Fruit fly (Drosophila melanogaster) whole organism, embryonic: ENCODE results near the gene Sqor.

Experiments
- Adf1 ChIP-seq: fragments of 200-800 bp; sonication (Bioruptor generic); IDR thresholded peaks from 2 replicates; pipeline ENCODE4 v1.3.6; 2022; ENCODE audit warnings: missing biosample characterization, missing genetic modification characterization
- CG10267 ChIP-seq: fragments of 200-800 bp; sonication (Bioruptor generic); optimal IDR thresholded peaks from 2 replicates; lab custom pipeline; 2018; ENCODE audit warnings: missing biosample characterization, mild to moderate bottlenecking, missing genetic modification characterization, moderate library complexity
- CG10431 ChIP-seq: fragments of 200-800 bp; sonication (Bioruptor generic); optimal IDR thresholded peaks from 3 replicates; lab custom pipeline; 2018; ENCODE audit warnings: missing biosample characterization, mild to moderate bottlenecking, missing genetic modification characterization
- CG11695 ChIP-seq: fragments of 200-800 bp; sonication (Bioruptor generic); IDR thresholded peaks from 3 replicates; pipeline ENCODE4 v1.3.6; 2022; ENCODE audit warnings: missing biosample characterization, missing genetic modification characterization
- CG12769 ChIP-seq: fragments of 200-800 bp; sonication (Bioruptor generic); optimal IDR thresholded peaks from 2 replicates; lab custom pipeline; 2019; ENCODE audit warnings: missing biosample characterization, mild to moderate bottlenecking, missing genetic modification characterization, moderate library complexity
- CG14050 ChIP-seq: fragments of 200-800 bp; sonication (Bioruptor generic); IDR thresholded peaks from 3 replicates; pipeline ENCODE4 v1.3.6; 2022; ENCODE audit warnings: missing biosample characterization, missing genetic modification characterization
- CG17328 ChIP-seq: fragments of 200-800 bp; sonication (Bioruptor generic); IDR thresholded peaks from 2 replicates; pipeline ENCODE4 v1.3.6; 2022; ENCODE audit warnings: missing biosample characterization, missing genetic modification characterization
- CG17361 ChIP-seq: fragments of 200-800 bp; sonication (Bioruptor generic); IDR thresholded peaks from 3 replicates; pipeline ENCODE4 v1.3.6; 2022; ENCODE audit warnings: missing biosample characterization, missing genetic modification characterization
- CG17802 ChIP-seq: fragments of 200-800 bp; sonication (Bioruptor generic); optimal IDR thresholded peaks from 2 replicates; lab custom pipeline; 2018; ENCODE audit warnings: missing biosample characterization, mild to moderate bottlenecking, missing genetic modification characterization, moderate library complexity
- CG2199 ChIP-seq: fragments of 200-800 bp; sonication (Bioruptor generic); IDR thresholded peaks from 3 replicates; pipeline ENCODE4 v1.3.6; 2022; ENCODE audit warnings: missing biosample characterization, missing genetic modification characterization
- CG30020 ChIP-seq: fragments of 200-800 bp; optimal IDR thresholded peaks from 2 replicates; lab custom pipeline; 2019; ENCODE audit warnings: missing biosample characterization, mild to moderate bottlenecking, missing genetic modification characterization, moderate library complexity
- CG32532 ChIP-seq: fragments of 200-800 bp; sonication (Bioruptor generic); IDR thresholded peaks from 2 replicates; pipeline ENCODE4 v1.3.6; 2022; ENCODE audit warnings: missing biosample characterization, missing genetic modification characterization
- CG33213 ChIP-seq: fragments of 200-800 bp; sonication (Bioruptor generic); optimal IDR thresholded peaks from 3 replicates; lab custom pipeline; 2016; ENCODE audit warnings: missing biosample characterization, missing genetic modification characterization
- CG34224 ChIP-seq: fragments of 200-800 bp; sonication (Bioruptor generic); IDR thresholded peaks from 3 replicates; pipeline ENCODE4 v1.3.6; 2022; ENCODE audit warnings: missing biosample characterization, missing genetic modification characterization; ENCODE audit not compliant: partially characterized antibody
- CG5245 ChIP-seq: fragments of 200-800 bp; sonication (Bioruptor generic); optimal IDR thresholded peaks from 3 replicates; lab custom pipeline; 2016; ENCODE audit warnings: missing biosample characterization, missing genetic modification characterization
- CG6272 ChIP-seq: fragments of 200-800 bp; sonication (Bioruptor generic); IDR thresholded peaks from 2 replicates; pipeline ENCODE4 v1.3.6; 2022; ENCODE audit warnings: missing biosample characterization, missing genetic modification characterization
- CG7745 ChIP-seq: fragments of 200-800 bp; sonication (Bioruptor generic); optimal IDR thresholded peaks from 2 replicates; lab custom pipeline; 2018; ENCODE audit warnings: missing biosample characterization, mild to moderate bottlenecking, missing genetic modification characterization, moderate library complexity
- Dbx ChIP-seq: fragments of 200-800 bp; sonication (Bioruptor generic); IDR thresholded peaks from 3 replicates; pipeline ENCODE4 v1.3.6; 2022; ENCODE audit warnings: missing biosample characterization, missing genetic modification characterization
- Dref ChIP-seq: fragments of 200-800 bp; sonication (Bioruptor generic); IDR thresholded peaks from 2 replicates; pipeline ENCODE4 v1.3.6; 2022; ENCODE audit warnings: missing biosample characterization, missing genetic modification characterization
- HHEX ChIP-seq: fragments of 200-800 bp; sonication (Bioruptor generic); optimal IDR thresholded peaks from 3 replicates; lab custom pipeline; 2017; ENCODE audit warnings: missing biosample characterization, mild to moderate bottlenecking, missing genetic modification characterization, missing genetic modification reagents
- Hr3 ChIP-seq: fragments of 200-800 bp; sonication (Bioruptor generic); optimal IDR thresholded peaks from 3 replicates; lab custom pipeline; 2016; ENCODE audit warnings: missing biosample characterization, missing genetic modification characterization
- Hr51 ChIP-seq, 2 experiments: fragments of 200-800 bp; sonication (Bioruptor generic); optimal IDR thresholded peaks; 2 replicates in 1 of 2; 3 replicates in 1 of 2; lab custom pipeline; 2016 to 2018; ENCODE audit warnings: missing biosample characterization in 2 of 2, missing genetic modification characterization in 2 of 2, mild to moderate bottlenecking in 1 of 2, moderate library complexity in 1 of 2
- Med ChIP-seq: fragments of 200-800 bp; sonication (Bioruptor generic); peaks from one replicate; lab custom pipeline; 2016; ENCODE audit warnings: missing biosample characterization, missing genetic modification characterization, mild to moderate bottlenecking, inconsistent platforms, moderate library complexity
- Opbp ChIP-seq: fragments of 200-800 bp; sonication (Bioruptor generic); IDR thresholded peaks from 3 replicates; pipeline ENCODE4 v1.3.6; 2022; ENCODE audit warnings: missing biosample characterization, missing genetic modification characterization; ENCODE audit not compliant: partially characterized antibody
- ash1 ChIP-seq: fragments of 200-800 bp; sonication (Bioruptor generic); optimal IDR thresholded peaks from 2 replicates; lab custom pipeline; 2018; ENCODE audit warnings: missing biosample characterization, mild to moderate bottlenecking, missing genetic modification characterization
- chinmo ChIP-seq: fragments of 200-800 bp; sonication (Bioruptor generic); IDR thresholded peaks from 4 replicates; pipeline ENCODE4 v1.3.6; 2022; ENCODE audit warnings: missing biosample characterization, missing genetic modification characterization; ENCODE audit not compliant: partially characterized antibody
- croc ChIP-seq: fragments of 200-800 bp; sonication (Bioruptor generic); conservative IDR thresholded peaks from 3 replicates; pipeline ENCODE4 v1.3.6; 2022; ENCODE audit warnings: missing biosample characterization, missing genetic modification characterization
- crol ChIP-seq: fragments of 200-800 bp; sonication (Bioruptor generic); IDR thresholded peaks from 2 replicates; pipeline ENCODE4 v1.3.6; 2022; ENCODE audit warnings: missing biosample characterization, missing genetic modification characterization
- dm ChIP-seq: fragments of 200-800 bp; sonication (Bioruptor generic); optimal IDR thresholded peaks from 3 replicates; lab custom pipeline; 2016; ENCODE audit warnings: missing biosample characterization, missing genetic modification characterization
- eyg ChIP-seq: fragments of 200-800 bp; sonication (Bioruptor generic); optimal IDR thresholded peaks from 3 replicates; lab custom pipeline; 2016; ENCODE audit warnings: missing biosample characterization, missing genetic modification characterization
- fd64A ChIP-seq: fragments of 200-800 bp; sonication (Bioruptor generic); optimal IDR thresholded peaks from 3 replicates; lab custom pipeline; 2018; ENCODE audit warnings: missing biosample characterization, mild to moderate bottlenecking, missing genetic modification characterization
- fru ChIP-seq: fragments of >200 bp; optimal IDR thresholded peaks from 2 replicates; lab custom pipeline; 2017
- gce ChIP-seq: fragments of 200-800 bp; sonication (Bioruptor generic); IDR thresholded peaks from 3 replicates; pipeline ENCODE4 v1.3.6; 2022; ENCODE audit warnings: missing biosample characterization, missing genetic modification characterization
- gcm ChIP-seq: fragments of 200-800 bp; sonication (Bioruptor generic); optimal IDR thresholded peaks from 2 replicates; lab custom pipeline; 2019; ENCODE audit warnings: missing biosample characterization, mild to moderate bottlenecking, missing genetic modification characterization, moderate library complexity
- grn ChIP-seq: fragments of 200-800 bp; sonication (Bioruptor generic); optimal IDR thresholded peaks from 3 replicates; lab custom pipeline; 2017; ENCODE audit warnings: missing biosample characterization, missing genetic modification characterization
- ind ChIP-seq: fragments of 200-800 bp; sonication (Bioruptor generic); optimal IDR thresholded peaks from 3 replicates; lab custom pipeline; 2016; ENCODE audit warnings: missing biosample characterization, missing genetic modification characterization
- p53 ChIP-seq: fragments of 200-800 bp; sonication (Bioruptor generic); optimal IDR thresholded peaks from 2 replicates; lab custom pipeline; 2016; ENCODE audit warnings: missing biosample characterization, missing genetic modification characterization
- pan ChIP-seq, 4 experiments: fragments of >200 bp in 3 of 4; fragments of 200-800 bp in 1 of 4; sonication (Bioruptor generic) in 1 of 4; optimal IDR thresholded peaks in 3 of 4; IDR thresholded peaks in 1 of 4; 2 replicates each; pipeline versions ENCODE4 v1.3.6 to Lab custom; 2017 to 2022; ENCODE audit warnings: missing biosample characterization in 2 of 4, missing genetic modification characterization in 2 of 4, mixed read lengths in 1 of 4
- pb ChIP-seq: fragments of 200-800 bp; sonication (Bioruptor generic); optimal IDR thresholded peaks from 3 replicates; lab custom pipeline; 2016; ENCODE audit warnings: missing biosample characterization, missing genetic modification characterization
- peb ChIP-seq: fragments of 200-800 bp; sonication (Bioruptor generic); IDR thresholded peaks from 2 replicates; pipeline ENCODE4 v1.3.6; 2022; ENCODE audit warnings: missing biosample characterization, missing genetic modification characterization
- prd ChIP-seq, 3 experiments: fragments of >200 bp in 2 of 3; fragments of 200-800 bp in 1 of 3; sonication (Bioruptor generic) in 1 of 3; optimal IDR thresholded peaks in 2 of 3; IDR thresholded peaks in 1 of 3; 2 replicates in 2 of 3; 3 replicates in 1 of 3; pipeline versions ENCODE4 v1.3.6 to Lab custom; 2017 to 2022; ENCODE audit warnings: missing biosample characterization in 1 of 3, missing genetic modification characterization in 1 of 3
- ro ChIP-seq: fragments of 200-800 bp; sonication (Bioruptor generic); IDR thresholded peaks from 2 replicates; pipeline ENCODE4 v1.3.6; 2022; ENCODE audit warnings: missing biosample characterization, missing genetic modification characterization
- row ChIP-seq: fragments of 200-800 bp; sonication (Bioruptor generic); IDR thresholded peaks from 3 replicates; pipeline ENCODE4 v1.3.6; 2022; ENCODE audit warnings: missing biosample characterization, missing genetic modification characterization
- so ChIP-seq: fragments of 200-800 bp; sonication (Bioruptor generic); IDR thresholded peaks from 3 replicates; pipeline ENCODE4 v1.3.6; 2022; ENCODE audit warnings: missing biosample characterization, missing genetic modification characterization
- stc ChIP-seq: fragments of 200-800 bp; sonication (Bioruptor generic); IDR thresholded peaks from 2 replicates; pipeline ENCODE4 v1.3.6; 2022; ENCODE audit warnings: missing biosample characterization, missing genetic modification characterization
- wdn ChIP-seq: fragments of 200-800 bp; sonication (Bioruptor generic); IDR thresholded peaks from 2 replicates; pipeline ENCODE4 v1.3.6; 2022; ENCODE audit warnings: missing biosample characterization, missing genetic modification characterization
- zen ChIP-seq: fragments of 200-800 bp; sonication (Bioruptor generic); optimal IDR thresholded peaks from 3 replicates; lab custom pipeline; 2018; ENCODE audit warnings: missing biosample characterization, mild to moderate bottlenecking, missing genetic modification characterization, moderate library complexity

Sqor gene

DNA sequence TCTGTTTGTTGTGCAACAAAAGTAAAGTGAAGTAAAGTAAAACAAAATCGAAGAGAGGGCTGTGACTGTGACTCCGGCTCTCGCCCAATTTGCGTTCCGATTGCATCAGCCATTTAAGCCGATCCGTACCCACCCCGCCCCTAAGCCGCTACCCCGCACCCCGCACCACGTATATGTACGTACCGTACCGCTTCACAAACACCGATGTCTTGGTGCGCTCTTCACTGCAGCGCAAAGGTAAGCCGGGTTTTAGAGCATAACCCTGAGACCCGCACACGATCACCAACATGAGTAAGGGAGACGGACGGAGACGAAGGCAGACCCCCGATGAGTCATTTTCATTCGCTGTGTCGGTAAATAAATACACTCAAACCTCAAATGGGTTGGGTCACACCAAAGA lies 7.7 kb upstream of the Sqor start (continued):
- no peak for TF ChIP-seq fd64A
- TF ChIP-seq Dbx (GFP tag; lab: Robert Waterston, UW), result no peak
- no peak for TF ChIP-seq pan (optimal IDR thresholded peaks at IDR 0.05; lab: Kevin White, UChicago)
- peak in 1 of 2 experiments; percentile 9 for TF ChIP-seq pan (GFP tag; optimal IDR thresholded peaks at IDR 0.05 in 1 of 2, IDR thresholded peaks at IDR 0.05 in 1 of 2)
- TF ChIP-seq CG14050, result no peak
- no peak for TF ChIP-seq CG17802 (tag; lab: Kevin White, UChicago)
- no peak for TF ChIP-seq croc (GFP tag; lab: Robert Waterston, UW)
- TF ChIP-seq ind (GFP tag; lab: Kevin White, UChicago), result no peak
- peak; percentile 72; the same call in 1 of the 4 replicates for TF ChIP-seq chinmo (GFP tag; lab: Robert Waterston, UW)
- no peak for TF ChIP-seq gce
- no peak for TF ChIP-seq CG32532 (GFP tag; lab: Robert Waterston, UW)
- TF ChIP-seq prd (optimal IDR thresholded peaks at IDR 0.05; lab: Kevin White, UChicago), result no peak
- TF ChIP-seq prd (GFP tag; IDR thresholded peaks at IDR 0.05; lab: Robert Waterston, UW), result no peak
- no peak for TF ChIP-seq CG10267 (tag; lab: Kevin White, UChicago)
- TF ChIP-seq eyg (GFP tag; lab: Kevin White, UChicago), result no peak
- TF ChIP-seq wdn (GFP tag; lab: Robert Waterston, UW), result no peak
- 0 out of 2 replicates have a peak, but pooled peaks have one; percentile 32 for TF ChIP-seq CG6272 (GFP tag; lab: Robert Waterston, UW)
- TF ChIP-seq HHEX (GFP tag; lab: Kevin White, UChicago), result no peak
- no peak for TF ChIP-seq fru (lab: Kevin White, UChicago)
- no peak for TF ChIP-seq CG17328 (GFP tag; lab: Robert Waterston, UW)
- TF ChIP-seq CG30020 (tag; lab: Kevin White, UChicago), result no peak
- no peak for TF ChIP-seq CG10431 (GFP tag; lab: Kevin White, UChicago)
- no peak for TF ChIP-seq CG11695 (GFP tag; lab: Robert Waterston, UW)
- no peak for TF ChIP-seq stc (GFP tag; lab: Robert Waterston, UW)
- TF ChIP-seq gcm (GFP tag; lab: Kevin White, UChicago), result peak; percentile 56
- TF ChIP-seq crol (GFP tag; lab: Robert Waterston, UW), result peak; percentile 97
- no peak for TF ChIP-seq Opbp (GFP tag; lab: Robert Waterston, UW)
- no peak for TF ChIP-seq Med
- no peak for TF ChIP-seq Hr51 (GFP tag; optimal IDR thresholded peaks at IDR 0.05; lab: Kevin White, UChicago)
- TF ChIP-seq row, result no peak
- no peak for TF ChIP-seq CG17361 (GFP tag; lab: Robert Waterston, UW)
- TF ChIP-seq Adf1 (GFP tag; lab: Robert Waterston, UW), result no peak
- no peak for TF ChIP-seq CG7745 (tag; lab: Kevin White, UChicago)
- TF ChIP-seq CG2199 (GFP tag; lab: Robert Waterston, UW), result peak; percentile 61; the same call in 1 of the 3 replicates
- no peak for TF ChIP-seq pb (GFP tag; lab: Kevin White, UChicago)
- peak; percentile 30; the same call in 1 of the 2 replicates for TF ChIP-seq peb (GFP tag; lab: Robert Waterston, UW)
- TF ChIP-seq so (GFP tag; lab: Robert Waterston, UW), result no peak
- no peak for TF ChIP-seq dm (GFP tag; lab: Kevin White, UChicago)
- no peak for TF ChIP-seq CG34224 (GFP tag; lab: Robert Waterston, UW)
- no peak for TF ChIP-seq Hr3
- TF ChIP-seq CG12769, result peak; percentile 8
- no peak for TF ChIP-seq CG33213
- TF ChIP-seq ro, result no peak
- TF ChIP-seq grn (GFP tag; lab: Kevin White, UChicago), result peak; percentile 24
- no peak for TF ChIP-seq Dref
- TF ChIP-seq p53 (GFP tag; lab: Kevin White, UChicago), result no peak
- TF ChIP-seq CG5245 (GFP tag; lab: Kevin White, UChicago), result no peak
- peak; percentile 9 for TF ChIP-seq zen
- TF ChIP-seq ash1 (GFP tag; lab: Kevin White, UChicago), result no peak
